Worm (Caenorhabditis elegans) whole organism, L4/young adult: ENCODE measurements around the gene Y49F6C.8.

Experiments used
- W03F9.2 ChIP-seq: fragments of 150-350 bp; optimal IDR thresholded peaks from 2 replicates; lab custom pipeline; 2014; ENCODE audit warnings: missing biosample characterization, missing genetic modification characterization
- dao-5 ChIP-seq: sonication (generic microtip); optimal IDR thresholded peaks from 2 replicates; lab custom pipeline; 2016; ENCODE audit warnings: missing genotype, missing genetic modification characterization, moderate library complexity, missing compliant biosample characterization
- him-1 ChIP-seq: sonication (generic microtip); optimal IDR thresholded peaks from 2 replicates; lab custom pipeline; 2016; ENCODE audit warnings: missing genotype, missing genetic modification reagents, missing genetic modification characterization, missing compliant biosample characterization

ce11 chrII:3344917-3345316 is 25.0 kb downstream of the Y49F6C.8 start, which contains the start of gene bath-28:
- TF ChIP-seq dao-5 (tag; lab: Kevin White, UChicago): no peak
- TF ChIP-seq him-1 (tag; lab: Kevin White, UChicago): no peak
- no peak for TF ChIP-seq W03F9.2
